Fruit fly (Drosophila melanogaster): Measurements from ENCODE around the gene CG13875.

Gene CG13875

dm6 chr3L:145998-146576 lies 33.6 kb upstream of the CG13875 start, which contains the start of gene CG6845 (continued):
- no peak for TF ChIP-seq CG7987 (GFP tag; optimal IDR thresholded peaks at IDR 0.05)
- no peak for TF ChIP-seq CG4282 (GFP tag; optimal IDR thresholded peaks at IDR 0.05)
- no peak for TF ChIP-seq CG10543 (GFP tag; optimal IDR thresholded peaks at IDR 0.05)
- TF ChIP-seq CG1647 (GFP tag; optimal IDR thresholded peaks at IDR 0.05), result no peak
- TF ChIP-seq Myb (GFP tag; optimal IDR thresholded peaks at IDR 0.05), result peak; percentile 52
- TF ChIP-seq Optix (GFP tag; IDR thresholded peaks at IDR 0.05), result no peak
- TF ChIP-seq CG12659 (GFP tag; optimal IDR thresholded peaks at IDR 0.05), result peak; percentile 26
- TF ChIP-seq CG31224 (GFP tag; IDR thresholded peaks at IDR 0.05), result no peak
- TF ChIP-seq dimm (GFP tag; IDR thresholded peaks at IDR 0.05), result no peak
- TF ChIP-seq Hr39 (optimal IDR thresholded peaks at IDR 0.05), result no peak
- no peak for TF ChIP-seq CG18599 (GFP tag; optimal IDR thresholded peaks at IDR 0.05)
- no peak for TF ChIP-seq ERR (GFP tag; optimal IDR thresholded peaks at IDR 0.05)
- TF ChIP-seq GATAe (GFP tag; conservative IDR thresholded peaks at IDR 0.05), result no peak
- TF ChIP-seq cato (GFP tag; optimal IDR thresholded peaks at IDR 0.05; ENCODE audit: borderline replicate concordance), result no peak
- no peak for TF ChIP-seq CG17802 (tag; optimal IDR thresholded peaks at IDR 0.05)
- no peak for TF ChIP-seq CG10462 (GFP tag; optimal IDR thresholded peaks at IDR 0.05)
- no peak for TF ChIP-seq CG7839 (tag; optimal IDR thresholded peaks at IDR 0.05)
- peak; percentile 84 for TF ChIP-seq CG14860 (GFP tag; IDR thresholded peaks at IDR 0.05; ENCODE audit: partially characterized antibody)
- TF ChIP-seq CkIIα-i1 (GFP tag; IDR thresholded peaks at IDR 0.05), result no peak
- TF ChIP-seq sr (GFP tag; IDR thresholded peaks at IDR 0.05), result no peak
- no peak for TF ChIP-seq fu2 (GFP tag; optimal IDR thresholded peaks at IDR 0.05)
- no peak for TF ChIP-seq z (GFP tag; IDR thresholded peaks at IDR 0.05)
- no peak for TF ChIP-seq Usf (GFP tag; optimal IDR thresholded peaks at IDR 0.05)
- TF ChIP-seq amos (GFP tag; IDR thresholded peaks at IDR 0.05; ENCODE audit: partially characterized antibody), result peak; percentile 80; the same call in 1 of the 2 replicates
- TF ChIP-seq C15 (GFP tag; IDR thresholded peaks at IDR 0.05), result no peak
- TF ChIP-seq CG30403 (GFP tag; optimal IDR thresholded peaks at IDR 0.05), result no peak
- TF ChIP-seq run (tag; optimal IDR thresholded peaks at IDR 0.05), result no peak
- TF ChIP-seq onecut (GFP tag; IDR thresholded peaks at IDR 0.05), result peak; percentile 29
- no peak for TF ChIP-seq CG15011 (GFP tag; optimal IDR thresholded peaks at IDR 0.05)
- no peak for TF ChIP-seq CG17361 (GFP tag; IDR thresholded peaks at IDR 0.05)
- TF ChIP-seq btn (GFP tag; optimal IDR thresholded peaks at IDR 0.05), result no peak
- TF ChIP-seq sd (tag; optimal IDR thresholded peaks at IDR 0.05), result no peak
- no peak for TF ChIP-seq Mrtf (GFP tag; IDR thresholded peaks at IDR 0.05)
- TF ChIP-seq Adf1 (GFP tag; IDR thresholded peaks at IDR 0.05), result no peak
- peak; percentile 81 for TF ChIP-seq trem (tag; optimal IDR thresholded peaks at IDR 0.05)
- TF ChIP-seq ase (GFP tag; IDR thresholded peaks at IDR 0.05), result no peak
- no peak for TF ChIP-seq CG2875 (GFP tag; optimal IDR thresholded peaks at IDR 0.05)
- no peak for TF ChIP-seq Atf3 (GFP tag; optimal IDR thresholded peaks at IDR 0.05)
- no peak for TF ChIP-seq E2f1 (GFP tag; IDR thresholded peaks at IDR 0.05)
- TF ChIP-seq Abd-B (GFP tag; optimal IDR thresholded peaks at IDR 0.05), result no peak
- no peak for TF ChIP-seq otp (GFP tag; IDR thresholded peaks at IDR 0.05)
- no peak for TF ChIP-seq CG8388 (GFP tag; optimal IDR thresholded peaks at IDR 0.05)
- TF ChIP-seq fd96Cb (tag; optimal IDR thresholded peaks at IDR 0.05), result no peak
- no peak for TF ChIP-seq Max (GFP tag; optimal IDR thresholded peaks at IDR 0.05)
- TF ChIP-seq ems (GFP tag; optimal IDR thresholded peaks at IDR 0.05), result no peak
- peak; percentile 9 for TF ChIP-seq Nf-YC (tag; optimal IDR thresholded peaks at IDR 0.05)
- no peak for TF ChIP-seq NK7.1 (GFP tag; optimal IDR thresholded peaks at IDR 0.05)
- TF ChIP-seq emc (GFP tag; optimal IDR thresholded peaks at IDR 0.05), result no peak
- no peak for TF ChIP-seq Fer2 (tag; optimal IDR thresholded peaks at IDR 0.05)
- TF ChIP-seq E2f2 (GFP tag; IDR thresholded peaks at IDR 0.05), result peak; percentile 99
- peak; percentile 98 for TF ChIP-seq stwl (tag; optimal IDR thresholded peaks at IDR 0.05)
- no peak for TF ChIP-seq CG5953 (GFP tag; IDR thresholded peaks at IDR 0.05)

Measured in whole organism, embryonic.